Worm (Caenorhabditis elegans) whole organism, mixed stage, embryonic: ENCODE measurements around the gene rps-3.

Experiments used
- nhr-12 ChIP-seq: fragments of 150-350 bp; optimal IDR thresholded peaks from 2 replicates; lab custom pipeline; 2014; ENCODE audit warnings: missing biosample characterization, missing genetic modification characterization
- nhr-76 ChIP-seq: sonication (generic microtip); optimal IDR thresholded peaks from 2 replicates; lab custom pipeline; 2017; ENCODE audit warnings: missing biosample characterization, missing genetic modification characterization

DNA sequence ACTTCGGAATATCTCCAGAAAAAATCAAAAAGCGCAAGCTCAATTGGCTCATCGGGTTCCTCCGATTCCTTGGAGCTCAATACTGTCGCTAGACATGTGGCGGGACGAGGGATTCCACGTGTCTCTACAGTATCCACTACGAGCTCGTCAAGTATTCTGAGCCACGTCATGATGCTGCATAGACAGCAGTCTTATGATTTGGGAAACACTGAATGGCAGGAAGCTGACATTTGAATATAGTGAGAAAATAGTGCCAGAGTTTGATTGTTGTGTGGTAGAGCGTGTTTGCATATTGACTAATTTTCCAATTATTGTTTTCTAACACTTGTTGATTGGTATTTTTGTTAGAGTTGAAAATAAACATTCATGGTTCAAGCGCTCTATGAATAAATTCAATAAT, 43.2 kb upstream of the rps-3 start:
- TF ChIP-seq nhr-76 (tag; lab: Kevin White, UChicago) (no peak), nhr-12 (no peak)
